Worm (Caenorhabditis elegans) whole organism, L2 larva: ENCODE measurements around the gene sdz-15.

ENCODE experiments used
- ZK546.5 ChIP-seq: sonication (generic microtip); optimal IDR thresholded peaks from 2 replicates; lab custom pipeline; 2017; ENCODE audit warnings: missing biosample characterization, missing genetic modification characterization
- aly-2 ChIP-seq: fragments of 150-350 bp; optimal IDR thresholded peaks from 2 replicates; lab custom pipeline; 2014; ENCODE audit warnings: missing biosample characterization, missing genetic modification characterization
- ama-1 ChIP-seq: fragments of 150-350 bp; optimal IDR thresholded peaks from 2 replicates; lab custom pipeline; 2018; ENCODE audit warnings: inconsistent platforms
- egl-27 ChIP-seq: sonication (generic microtip); optimal IDR thresholded peaks from 3 replicates; lab custom pipeline; 2017; ENCODE audit warnings: missing biosample characterization, missing genetic modification reagents, missing genetic modification characterization
- mdl-1 ChIP-seq, 2 experiments: fragments of 150-350 bp in 1 of 2; sonication (generic microtip) in 1 of 2; optimal IDR thresholded peaks; 2 replicates each; lab custom pipeline; 2017; ENCODE audit warnings: missing biosample characterization in 2 of 2, missing genetic modification characterization in 2 of 2
- nhr-11 ChIP-seq: fragments of 150-350 bp; optimal IDR thresholded peaks from 2 replicates; lab custom pipeline; 2014; ENCODE audit warnings: missing biosample characterization, missing genetic modification characterization
- nhr-12 ChIP-seq: fragments of 150-350 bp; optimal IDR thresholded peaks from 2 replicates; lab custom pipeline; 2014; ENCODE audit warnings: missing biosample characterization, missing genetic modification characterization
- nhr-237 ChIP-seq: fragments of 150-350 bp; optimal IDR thresholded peaks from 2 replicates; lab custom pipeline; 2014; ENCODE audit warnings: missing biosample characterization, missing genetic modification characterization
- peb-1 ChIP-seq: fragments of 150-350 bp; optimal IDR thresholded peaks from 2 replicates; lab custom pipeline; 2014; ENCODE audit warnings: missing biosample characterization, missing genetic modification characterization
- unc-62 ChIP-seq: fragments of 150-350 bp; optimal IDR thresholded peaks from 2 replicates; lab custom pipeline; 2014; ENCODE audit warnings: missing biosample characterization, missing genetic modification reagents, missing genetic modification characterization
- zag-1 ChIP-seq: fragments of 150-350 bp; optimal IDR thresholded peaks from 2 replicates; lab custom pipeline; 2014; ENCODE audit warnings: missing biosample characterization, missing genetic modification characterization

DNA sequence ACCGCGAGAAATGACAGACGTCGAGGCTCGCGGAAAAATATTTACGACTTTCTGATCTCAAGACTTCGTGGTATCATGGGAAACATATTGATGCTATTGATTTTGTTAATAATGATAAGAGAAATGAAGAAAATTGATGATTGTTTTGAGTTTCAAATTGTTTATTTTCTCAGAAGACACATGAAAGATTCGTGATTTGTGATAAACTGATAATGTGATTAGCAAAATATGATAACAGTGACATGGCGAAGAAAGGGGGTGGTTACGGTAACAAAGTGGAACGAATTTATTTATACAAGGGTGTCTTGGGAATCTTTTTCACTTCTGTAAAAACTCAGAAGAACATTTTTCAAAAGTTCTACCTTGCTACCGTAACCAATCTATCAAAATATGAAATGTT lies 11.0 kb downstream of the sdz-15 start:
- TF ChIP-seq mdl-1 (tag; optimal IDR thresholded peaks at IDR 0.05; lab: Kevin White, UChicago) (no peak), nhr-11 (tag; lab: Kevin White, UChicago) (no peak), ama-1 (lab: Kevin White, UChicago) (no peak), aly-2 (tag; lab: Kevin White, UChicago) (no peak), peb-1 (tag; lab: Kevin White, UChicago) (no peak), ZK546.5 (tag; lab: Kevin White, UChicago) (no peak), unc-62 (no peak), egl-27 (tag; lab: Kevin White, UChicago) (no peak), zag-1 (tag; lab: Kevin White, UChicago) (no peak), nhr-12 (tag; lab: Kevin White, UChicago) (no peak), nhr-237 (no peak)
